Fruit fly (Drosophila melanogaster) whole organism, embryonic: ENCODE results near the gene CG7963.

Experiments
- Ada2b ChIP-seq: fragments of 200-800 bp; sonication (Bioruptor generic); IDR thresholded peaks from 2 replicates; pipeline ENCODE4 v1.3.6; 2022; ENCODE audit warnings: missing biosample characterization, missing genetic modification characterization
- CG10431 ChIP-seq: fragments of 200-800 bp; sonication (Bioruptor generic); optimal IDR thresholded peaks from 3 replicates; lab custom pipeline; 2018; ENCODE audit warnings: missing biosample characterization, mild to moderate bottlenecking, missing genetic modification characterization
- CG12155 ChIP-seq: fragments of 200-800 bp; sonication (Bioruptor generic); optimal IDR thresholded peaks from 3 replicates; lab custom pipeline; 2016; ENCODE audit warnings: missing biosample characterization, missing genetic modification characterization
- CG13287 ChIP-seq: fragments of 200-800 bp; sonication (Bioruptor generic); IDR thresholded peaks from 2 replicates; pipeline ENCODE4 v1.3.6; 2022; ENCODE audit warnings: missing biosample characterization, missing genetic modification characterization; ENCODE audit not compliant: partially characterized antibody
- CG14667 ChIP-seq: fragments of 200-800 bp; sonication (Bioruptor generic); IDR thresholded peaks from 2 replicates; pipeline ENCODE4 v1.3.6; 2022; ENCODE audit warnings: missing biosample characterization, missing genetic modification characterization
- CG15696 ChIP-seq: fragments of 200-800 bp; sonication (Bioruptor generic); optimal IDR thresholded peaks from 2 replicates; lab custom pipeline; 2019; ENCODE audit warnings: missing biosample characterization, mild to moderate bottlenecking, missing genetic modification characterization, moderate library complexity
- CG17612 ChIP-seq: fragments of 200-800 bp; sonication (Bioruptor generic); IDR thresholded peaks from 2 replicates; pipeline ENCODE4 v1.3.6; 2022; ENCODE audit warnings: missing biosample characterization, missing genetic modification characterization
- CG18262 ChIP-seq: fragments of 200-800 bp; optimal IDR thresholded peaks from 3 replicates; lab custom pipeline; 2019; ENCODE audit warnings: missing biosample characterization, mild to moderate bottlenecking, missing genetic modification characterization, moderate library complexity
- CG30020 ChIP-seq: fragments of 200-800 bp; optimal IDR thresholded peaks from 2 replicates; lab custom pipeline; 2019; ENCODE audit warnings: missing biosample characterization, mild to moderate bottlenecking, missing genetic modification characterization, moderate library complexity
- CG31388 ChIP-seq: fragments of 200-800 bp; sonication (Bioruptor generic); optimal IDR thresholded peaks from 2 replicates; lab custom pipeline; 2016; ENCODE audit warnings: missing biosample characterization, missing genetic modification characterization
- CG3163 ChIP-seq: fragments of 200-800 bp; sonication (Bioruptor generic); optimal IDR thresholded peaks from 3 replicates; lab custom pipeline; 2016; ENCODE audit warnings: missing biosample characterization, missing genetic modification characterization
- CG3838 ChIP-seq: fragments of 200-800 bp; sonication (Bioruptor generic); optimal IDR thresholded peaks from 3 replicates; lab custom pipeline; 2016; ENCODE audit warnings: missing biosample characterization, missing genetic modification characterization
- CG4360 ChIP-seq: fragments of 200-800 bp; sonication (Bioruptor generic); IDR thresholded peaks from 2 replicates; pipeline ENCODE4 v1.3.6; 2022; ENCODE audit warnings: missing biosample characterization, missing genetic modification characterization
- CG4617 ChIP-seq: fragments of 200-800 bp; sonication (Bioruptor generic); optimal IDR thresholded peaks from 3 replicates; lab custom pipeline; 2016; ENCODE audit warnings: missing biosample characterization, missing genetic modification characterization, borderline replicate concordance
- CG7357 ChIP-seq: fragments of 200-800 bp; sonication (Bioruptor generic); IDR thresholded peaks from 3 replicates; pipeline ENCODE4 v1.3.6; 2022; ENCODE audit warnings: missing biosample characterization, missing genetic modification characterization
- CG7839 ChIP-seq: fragments of 200-800 bp; sonication (Bioruptor generic); optimal IDR thresholded peaks from 3 replicates; lab custom pipeline; 2018; ENCODE audit warnings: missing biosample characterization, mild to moderate bottlenecking, missing genetic modification characterization, moderate library complexity
- Camta ChIP-seq: fragments of 200-800 bp; sonication (Bioruptor generic); optimal IDR thresholded peaks from 2 replicates; lab custom pipeline; 2016; ENCODE audit warnings: missing biosample characterization, missing genetic modification characterization
- Dek ChIP-seq: fragments of 200-800 bp; sonication (Bioruptor generic); optimal IDR thresholded peaks from 3 replicates; lab custom pipeline; 2019; ENCODE audit warnings: missing biosample characterization, mild to moderate bottlenecking, missing genetic modification characterization, moderate library complexity
- Dip2 ChIP-seq: fragments of 200-800 bp; sonication (Bioruptor generic); IDR thresholded peaks from 2 replicates; pipeline ENCODE4 v1.3.6; 2022; ENCODE audit warnings: missing biosample characterization, missing genetic modification characterization
- E2f2 ChIP-seq: fragments of 200-800 bp; sonication (Bioruptor generic); IDR thresholded peaks from 2 replicates; pipeline ENCODE4 v1.3.6; 2022; ENCODE audit warnings: missing biosample characterization, missing genetic modification characterization
- Gug ChIP-seq: fragments of 200-800 bp; sonication (Bioruptor generic); IDR thresholded peaks from 4 replicates; pipeline ENCODE4 v1.3.6; 2022; ENCODE audit warnings: missing biosample characterization, missing genetic modification characterization
- HLH54F ChIP-seq: fragments of 200-800 bp; sonication (Bioruptor generic); optimal IDR thresholded peaks from 3 replicates; lab custom pipeline; 2016; ENCODE audit warnings: missing biosample characterization, missing genetic modification characterization
- HmgZ ChIP-seq: fragments of 200-800 bp; sonication (Bioruptor generic); optimal IDR thresholded peaks from 2 replicates; lab custom pipeline; 2018; ENCODE audit warnings: missing biosample characterization, mild to moderate bottlenecking, missing genetic modification characterization
- Mad ChIP-seq: fragments of 200-800 bp; sonication (Bioruptor generic); optimal IDR thresholded peaks from 2 replicates; lab custom pipeline; 2016; ENCODE audit warnings: missing biosample characterization, missing genetic modification characterization
- Mrtf ChIP-seq: fragments of 200-800 bp; sonication (Bioruptor generic); IDR thresholded peaks from 3 replicates; pipeline ENCODE4 v1.3.6; 2022; ENCODE audit warnings: missing biosample characterization, missing genetic modification characterization
- NC2β ChIP-seq: fragments of 200-800 bp; sonication (Bioruptor generic); optimal IDR thresholded peaks from 2 replicates; lab custom pipeline; 2016; ENCODE audit warnings: missing biosample characterization, missing genetic modification characterization
- Nf-YB ChIP-seq: fragments of 200-800 bp; sonication (Bioruptor generic); optimal IDR thresholded peaks from 3 replicates; lab custom pipeline; 2019; ENCODE audit warnings: missing biosample characterization, mild to moderate bottlenecking, missing genetic modification characterization, moderate library complexity
- Opbp ChIP-seq: fragments of 200-800 bp; sonication (Bioruptor generic); IDR thresholded peaks from 3 replicates; pipeline ENCODE4 v1.3.6; 2022; ENCODE audit warnings: missing biosample characterization, missing genetic modification characterization; ENCODE audit not compliant: partially characterized antibody
- Pdp1 ChIP-seq, 2 experiments: fragments of 200-800 bp; sonication (Bioruptor generic); optimal IDR thresholded peaks; 3 replicates each; lab custom pipeline; 2016; ENCODE audit warnings: missing biosample characterization in 2 of 2, missing genetic modification characterization in 2 of 2, mild to moderate bottlenecking in 1 of 2, moderate library complexity in 1 of 2
- Rfx ChIP-seq: fragments of 200-800 bp; sonication (Bioruptor generic); IDR thresholded peaks from 2 replicates; pipeline ENCODE4 v1.3.6; 2022; ENCODE audit warnings: missing biosample characterization, missing genetic modification characterization
- TFAM ChIP-seq: fragments of 200-800 bp; sonication (Bioruptor generic); optimal IDR thresholded peaks from 2 replicates; lab custom pipeline; 2017; ENCODE audit warnings: missing biosample characterization, missing genetic modification characterization, inconsistent platforms
- amos ChIP-seq: fragments of 200-800 bp; sonication (Bioruptor generic); IDR thresholded peaks from 2 replicates; pipeline ENCODE4 v1.3.6; 2022; ENCODE audit warnings: missing biosample characterization, missing genetic modification characterization; ENCODE audit not compliant: partially characterized antibody
- bbx ChIP-seq: fragments of 200-800 bp; sonication (Bioruptor generic); IDR thresholded peaks from 2 replicates; pipeline ENCODE4 v1.3.6; 2022; ENCODE audit warnings: missing biosample characterization, missing genetic modification characterization; ENCODE audit not compliant: partially characterized antibody
- btn ChIP-seq: fragments of 200-800 bp; sonication (Bioruptor generic); optimal IDR thresholded peaks from 2 replicates; lab custom pipeline; 2016; ENCODE audit warnings: missing biosample characterization, missing genetic modification characterization
- cad ChIP-seq: fragments of >200 bp; optimal IDR thresholded peaks from 2 replicates; lab custom pipeline; 2017; ENCODE audit warnings: missing biosample characterization, missing genetic modification characterization
- crc ChIP-seq: fragments of 200-800 bp; sonication (Bioruptor generic); optimal IDR thresholded peaks from 2 replicates; lab custom pipeline; 2016; ENCODE audit warnings: missing biosample characterization, missing genetic modification characterization
- crol ChIP-seq: fragments of 200-800 bp; sonication (Bioruptor generic); IDR thresholded peaks from 2 replicates; pipeline ENCODE4 v1.3.6; 2022; ENCODE audit warnings: missing biosample characterization, missing genetic modification characterization
- eve ChIP-seq, 2 experiments: fragments of >200 bp; optimal IDR thresholded peaks; 2 replicates each; lab custom pipeline; 2017; ENCODE audit warnings: missing biosample characterization in 2 of 2, missing genetic modification characterization in 2 of 2
- kay ChIP-seq: fragments of 200-800 bp; sonication (Bioruptor generic); optimal IDR thresholded peaks from 2 replicates; lab custom pipeline; 2016; ENCODE audit warnings: missing biosample characterization, missing genetic modification characterization
- nerfin-1 ChIP-seq: fragments of 200-800 bp; sonication (Bioruptor generic); optimal IDR thresholded peaks from 3 replicates; lab custom pipeline; 2019; ENCODE audit warnings: missing biosample characterization, mild to moderate bottlenecking, missing genetic modification characterization, moderate library complexity
- nmo ChIP-seq: fragments of 200-800 bp; sonication (Bioruptor generic); optimal IDR thresholded peaks from 2 replicates; lab custom pipeline; 2018; ENCODE audit warnings: missing biosample characterization, mild to moderate bottlenecking, missing genetic modification characterization, moderate library complexity
- nom ChIP-seq: fragments of 200-800 bp; sonication (Bioruptor generic); optimal IDR thresholded peaks from 2 replicates; lab custom pipeline; 2017; ENCODE audit warnings: missing biosample characterization, missing genetic modification characterization, mild to moderate bottlenecking, moderate library complexity, missing genetic modification reagents
- pfk ChIP-seq: fragments of 200-800 bp; sonication (Bioruptor generic); optimal IDR thresholded peaks from 2 replicates; lab custom pipeline; 2018; ENCODE audit warnings: missing biosample characterization, mild to moderate bottlenecking, missing genetic modification characterization, moderate library complexity
- prd ChIP-seq, 3 experiments: fragments of >200 bp in 2 of 3; fragments of 200-800 bp in 1 of 3; sonication (Bioruptor generic) in 1 of 3; optimal IDR thresholded peaks in 2 of 3; IDR thresholded peaks in 1 of 3; 2 replicates in 2 of 3; 3 replicates in 1 of 3; pipeline versions ENCODE4 v1.3.6 to Lab custom; 2017 to 2022; ENCODE audit warnings: missing biosample characterization in 1 of 3, missing genetic modification characterization in 1 of 3
- salm ChIP-seq: fragments of 200-800 bp; sonication (Bioruptor generic); optimal IDR thresholded peaks from 2 replicates; lab custom pipeline; 2018; ENCODE audit warnings: missing biosample characterization, mild to moderate bottlenecking, missing genetic modification characterization
- sug ChIP-seq: fragments of 200-800 bp; optimal IDR thresholded peaks from 2 replicates; lab custom pipeline; 2019; ENCODE audit warnings: missing biosample characterization, mild to moderate bottlenecking, missing genetic modification characterization, moderate library complexity
- tll ChIP-seq, 2 experiments: fragments of 200-800 bp in 1 of 2; fragments of >200 bp in 1 of 2; sonication (Bioruptor generic) in 1 of 2; optimal IDR thresholded peaks; 2 replicates each; lab custom pipeline; 2017 to 2019; ENCODE audit warnings: missing biosample characterization in 2 of 2, missing genetic modification characterization in 2 of 2, mild to moderate bottlenecking in 1 of 2, moderate library complexity in 1 of 2

Gene CG7963

dm6 chr3R:8356626-8357290, 5.9 kb upstream of the CG7963 start, which contains the start of gene stck (continued):
- TF ChIP-seq CG17612: no peak
- no peak for TF ChIP-seq Dip2
- TF ChIP-seq Camta (GFP tag; lab: Kevin White, UChicago): no peak
- TF ChIP-seq CG3163 (GFP tag; lab: Kevin White, UChicago): no peak
- no peak for TF ChIP-seq crc (GFP tag; lab: Kevin White, UChicago)
- TF ChIP-seq CG31388 (GFP tag; lab: Kevin White, UChicago): no peak
- TF ChIP-seq Gug (GFP tag; lab: Robert Waterston, UW): no peak
- TF ChIP-seq nmo (GFP tag; lab: Kevin White, UChicago): peak; percentile 51
- no peak for TF ChIP-seq Dek (tag; lab: Kevin White, UChicago)
- peak; percentile 71; the same call in 1 of the 2 replicates for TF ChIP-seq amos (GFP tag; lab: Robert Waterston, UW)
- TF ChIP-seq bbx (GFP tag; lab: Robert Waterston, UW): peak; percentile 64
- TF ChIP-seq NC2β (GFP tag; lab: Kevin White, UChicago): no peak
- TF ChIP-seq CG7357 (GFP tag; lab: Robert Waterston, UW): no peak
- no peak for TF ChIP-seq Ada2b (GFP tag; lab: Robert Waterston, UW)
- no peak for TF ChIP-seq Mad (GFP tag; lab: Kevin White, UChicago)
- TF ChIP-seq TFAM (GFP tag; lab: Kevin White, UChicago): no peak
- TF ChIP-seq Opbp: peak; percentile 61
- TF ChIP-seq nerfin-1 (tag; lab: Kevin White, UChicago): no peak
- TF ChIP-seq HLH54F (GFP tag; lab: Kevin White, UChicago): no peak
- TF ChIP-seq HmgZ (tag; lab: Kevin White, UChicago): peak; percentile 14
- TF ChIP-seq CG7839 (tag; lab: Kevin White, UChicago): no peak
- peak; percentile 71; the same call in 1 of the 2 replicates for TF ChIP-seq CG13287 (GFP tag; lab: Robert Waterston, UW)

dm6 chr3R:8357372-8357992, 5.1 kb upstream of the CG7963 start:
- no peak for TF ChIP-seq nom (GFP tag; lab: Kevin White, UChicago)
- no peak for TF ChIP-seq salm (tag; lab: Kevin White, UChicago)
- TF ChIP-seq CG3838 (GFP tag; lab: Kevin White, UChicago): no peak
- no peak for TF ChIP-seq pfk (GFP tag; lab: Kevin White, UChicago)
- no peak for TF ChIP-seq Dek (tag; lab: Kevin White, UChicago)
- peak in 1 of 2 experiments; percentile 73 for TF ChIP-seq Pdp1 (GFP tag; optimal IDR thresholded peaks at IDR 0.05; lab: Kevin White, UChicago)
- TF ChIP-seq crol (GFP tag; lab: Robert Waterston, UW): no peak
- TF ChIP-seq CG14667 (GFP tag; lab: Robert Waterston, UW): no peak
- no peak; the same call in 1 of the 2 replicates for TF ChIP-seq Rfx (GFP tag; lab: Robert Waterston, UW)
- TF ChIP-seq E2f2: peak; percentile 37; the same call in 1 of the 2 replicates
- TF ChIP-seq Mrtf (GFP tag; lab: Robert Waterston, UW): no peak
- TF ChIP-seq CG4360 (GFP tag; lab: Robert Waterston, UW): no peak
- TF ChIP-seq eve (GFP tag; optimal IDR thresholded peaks at IDR 0.05; lab: Kevin White, UChicago): peak in 1 of 2 experiments; percentile 73
- no peak for TF ChIP-seq tll (GFP tag; optimal IDR thresholded peaks at IDR 0.05; lab: Kevin White, UChicago)
- TF ChIP-seq prd (optimal IDR thresholded peaks at IDR 0.05; lab: Kevin White, UChicago): no peak
- no peak for TF ChIP-seq prd (GFP tag; IDR thresholded peaks at IDR 0.05; lab: Robert Waterston, UW)
- no peak for TF ChIP-seq CG13287 (GFP tag; lab: Robert Waterston, UW)
- no peak for TF ChIP-seq sug (tag; lab: Kevin White, UChicago)
- no peak for TF ChIP-seq CG10431
- no peak for TF ChIP-seq CG12155 (GFP tag; lab: Kevin White, UChicago)
- no peak for TF ChIP-seq cad (GFP tag; lab: Kevin White, UChicago)
- TF ChIP-seq CG18262 (tag; lab: Kevin White, UChicago): no peak
- TF ChIP-seq btn (GFP tag; lab: Kevin White, UChicago): no peak
- TF ChIP-seq CG4617 (GFP tag; lab: Kevin White, UChicago): no peak
- no peak for TF ChIP-seq NC2β (GFP tag; lab: Kevin White, UChicago)
- no peak for TF ChIP-seq CG30020
- TF ChIP-seq CG15696 (tag; lab: Kevin White, UChicago): no peak
- peak; percentile 45 for TF ChIP-seq Nf-YB (GFP tag; lab: Kevin White, UChicago)
- TF ChIP-seq kay (GFP tag; lab: Kevin White, UChicago): peak; percentile 20
